Worm (Caenorhabditis elegans) whole organism, L4 larva: Measurements from ENCODE around the gene F15A4.10.

Source experiments
- F26F4.8 ChIP-seq: fragments of 200-800 bp; sonication (Bioruptor generic); conservative IDR thresholded peaks from 2 replicates; pipeline ENCODE4 v1.3.6; 2022; ENCODE audit warnings: missing genetic modification characterization, missing compliant biosample characterization
- F37D6.2 ChIP-seq: sonication (generic microtip); optimal IDR thresholded peaks from 2 replicates; lab custom pipeline; 2016; ENCODE audit warnings: mild to moderate bottlenecking, missing genetic modification characterization, missing compliant biosample characterization
- F44E2.7 ChIP-seq: fragments of 200-800 bp; sonication (Bioruptor generic); IDR thresholded peaks from 2 replicates; pipeline ENCODE4 v2.1.2; 2022; ENCODE audit warnings: missing genetic modification characterization, missing compliant biosample characterization
- F49E8.2 ChIP-seq: sonication (generic microtip); optimal IDR thresholded peaks from 2 replicates; lab custom pipeline; 2016; ENCODE audit warnings: missing compliant biosample characterization, mild to moderate bottlenecking, missing genetic modification characterization, borderline replicate concordance
- R02D3.7 ChIP-seq: fragments of 150-350 bp; sonication (generic microtip); optimal IDR thresholded peaks from 3 replicates; lab custom pipeline; 2014; ENCODE audit warnings: missing biosample characterization, missing genetic modification characterization
- Y105C5A.15 ChIP-seq: fragments of 200-800 bp; sonication (Bioruptor generic); IDR thresholded peaks from 2 replicates; pipeline ENCODE4 v1.3.6; 2022; ENCODE audit warnings: missing genetic modification characterization, missing compliant biosample characterization
- Y5F2A.4 ChIP-seq: fragments of 200-800 bp; sonication (Bioruptor generic); optimal IDR thresholded peaks from 2 replicates; lab custom pipeline; 2018; ENCODE audit warnings: mild to moderate bottlenecking, missing genetic modification characterization, missing compliant biosample characterization
- ZK337.2 ChIP-seq: fragments of 200-800 bp; sonication (Bioruptor generic); IDR thresholded peaks from 2 replicates; pipeline ENCODE4 v1.3.6; 2022; ENCODE audit warnings: missing genetic modification reagents, missing genetic modification characterization, missing compliant biosample characterization
- aha-1 ChIP-seq: fragments of 150-350 bp; peaks from one replicate; lab custom pipeline; 2014; ENCODE audit warnings: missing biosample characterization, missing genetic modification characterization
- attf-4 ChIP-seq: sonication (generic microtip); optimal IDR thresholded peaks from 3 replicates; lab custom pipeline; 2017; ENCODE audit warnings: missing biosample characterization, missing genetic modification characterization
- ceh-44 ChIP-seq: fragments of 200-800 bp; sonication (Bioruptor generic); IDR thresholded peaks from 2 replicates; pipeline ENCODE4 v1.3.6; 2022; ENCODE audit warnings: missing genetic modification reagents, missing genetic modification characterization, missing compliant biosample characterization
- ceh-62 ChIP-seq: sonication (generic microtip); optimal IDR thresholded peaks from 2 replicates; lab custom pipeline; 2017; ENCODE audit warnings: missing biosample characterization, missing genetic modification characterization
- ceh-82 ChIP-seq: sonication (generic microtip); optimal IDR thresholded peaks from 2 replicates; lab custom pipeline; 2017; ENCODE audit warnings: missing biosample characterization, missing genetic modification characterization
- ces-1 ChIP-seq: fragments of 150-350 bp; sonication (generic microtip); optimal IDR thresholded peaks from 4 replicates; lab custom pipeline; 2014; ENCODE audit warnings: missing biosample characterization, missing genetic modification reagents, missing genetic modification characterization
- ctbp-1 ChIP-seq: fragments of 200-800 bp; sonication (Bioruptor generic); IDR thresholded peaks from 2 replicates; pipeline ENCODE4 v1.3.6; 2022; ENCODE audit warnings: missing genetic modification reagents, missing genetic modification characterization, missing compliant biosample characterization
- daf-12 ChIP-seq: fragments of 150-350 bp; optimal IDR thresholded peaks from 2 replicates; lab custom pipeline; 2014; ENCODE audit warnings: missing biosample characterization, missing genetic modification reagents, missing genetic modification characterization
- daf-19 ChIP-seq: fragments of 200-800 bp; sonication (Bioruptor generic); conservative IDR thresholded peaks from 2 replicates; pipeline ENCODE4 v1.3.6; 2022; ENCODE audit warnings: missing genetic modification characterization, missing compliant biosample characterization
- dpl-1 ChIP-seq: fragments of 150-350 bp; optimal IDR thresholded peaks from 2 replicates; lab custom pipeline; 2014; ENCODE audit warnings: missing biosample characterization, missing genetic modification reagents, missing genetic modification characterization
- fkh-10 ChIP-seq: fragments of 150-350 bp; optimal IDR thresholded peaks from 2 replicates; lab custom pipeline; 2014; ENCODE audit warnings: missing biosample characterization, missing genetic modification reagents, missing genetic modification characterization
- gei-8 ChIP-seq: fragments of 200-800 bp; sonication (Bioruptor generic); optimal IDR thresholded peaks from 2 replicates; lab custom pipeline; 2018; ENCODE audit warnings: mild to moderate bottlenecking, missing genetic modification characterization, missing compliant biosample characterization
- hif-1 ChIP-seq, 2 experiments: sonication (generic microtip); optimal IDR thresholded peaks; 2 replicates each; lab custom pipeline; 2016 to 2017; ENCODE audit warnings: missing compliant biosample characterization in 2 of 2, missing genetic modification characterization in 2 of 2, missing genetic modification reagents in 2 of 2, missing genotype in 2 of 2, mild to moderate bottlenecking in 1 of 2
- hlh-11 ChIP-seq: fragments of 200-800 bp; sonication (Bioruptor generic); optimal IDR thresholded peaks from 2 replicates; lab custom pipeline; 2018; ENCODE audit warnings: mild to moderate bottlenecking, missing genetic modification characterization, missing compliant biosample characterization
- lin-13 ChIP-seq: fragments of 150-350 bp; optimal IDR thresholded peaks from 2 replicates; lab custom pipeline; 2014; ENCODE audit warnings: missing biosample characterization, missing genetic modification reagents, missing genetic modification characterization
- lin-15B ChIP-seq: fragments of 150-350 bp; sonication (generic microtip); optimal IDR thresholded peaks from 3 replicates; lab custom pipeline; 2014; ENCODE audit warnings: missing biosample characterization, missing genetic modification characterization
- lin-29 ChIP-seq: fragments of 200-800 bp; sonication (Bioruptor generic); IDR thresholded peaks from 2 replicates; pipeline ENCODE4 v1.3.6; 2022; ENCODE audit warnings: missing genetic modification reagents, missing genetic modification characterization, missing compliant biosample characterization
- lin-39 ChIP-seq: fragments of 150-350 bp; optimal IDR thresholded peaks from 2 replicates; lab custom pipeline; 2014; ENCODE audit warnings: missing biosample characterization, missing genetic modification reagents, missing genetic modification characterization
- lir-3 ChIP-seq: sonication (generic microtip); optimal IDR thresholded peaks from 2 replicates; lab custom pipeline; 2016; ENCODE audit warnings: mild to moderate bottlenecking, missing genetic modification characterization, missing compliant biosample characterization
- madf-5 ChIP-seq, 2 experiments: fragments of 200-800 bp; sonication (Bioruptor generic); IDR thresholded peaks; 2 replicates each; pipeline ENCODE4 v1.3.6; 2022; ENCODE audit warnings: missing compliant biosample characterization in 2 of 2, missing genetic modification characterization in 2 of 2
- nhr-102 ChIP-seq: sonication (generic microtip); optimal IDR thresholded peaks from 2 replicates; lab custom pipeline; 2016; ENCODE audit warnings: mild to moderate bottlenecking, missing genetic modification characterization, moderate library complexity, missing compliant biosample characterization
- nhr-11 ChIP-seq: fragments of 150-350 bp; optimal IDR thresholded peaks from 2 replicates; lab custom pipeline; 2014; ENCODE audit warnings: missing biosample characterization, missing genetic modification characterization
- nhr-111 ChIP-seq: fragments of 200-800 bp; sonication (Bioruptor generic); optimal IDR thresholded peaks from 2 replicates; lab custom pipeline; 2018; ENCODE audit warnings: mild to moderate bottlenecking, missing genetic modification characterization, missing compliant biosample characterization
- nhr-237 ChIP-seq: sonication (generic microtip); optimal IDR thresholded peaks from 2 replicates; lab custom pipeline; 2017; ENCODE audit warnings: missing biosample characterization, missing genetic modification characterization
- nhr-48 ChIP-seq: sonication (generic microtip); optimal IDR thresholded peaks from 2 replicates; lab custom pipeline; 2016; ENCODE audit warnings: mild to moderate bottlenecking, missing genetic modification characterization, missing compliant biosample characterization
- pha-4 ChIP-seq, 2 experiments: fragments of 150-350 bp in 1 of 2; fragments of 200-800 bp in 1 of 2; sonication (Bioruptor generic) in 1 of 2; IDR thresholded peaks in 1 of 2; optimal IDR thresholded peaks in 1 of 2; 2 replicates each; pipeline versions ENCODE4 v1.3.6 to Lab custom; 2014 to 2022; ENCODE audit warnings: missing genetic modification characterization in 2 of 2, missing genetic modification reagents in 2 of 2, missing biosample characterization in 1 of 2, missing compliant biosample characterization in 1 of 2
- sdz-12 ChIP-seq: fragments of 200-800 bp; sonication (Bioruptor generic); optimal IDR thresholded peaks from 2 replicates; lab custom pipeline; 2018; ENCODE audit warnings: mild to moderate bottlenecking, missing genetic modification characterization, missing compliant biosample characterization
- skn-1 ChIP-seq: fragments of 150-350 bp; optimal IDR thresholded peaks from 2 replicates; lab custom pipeline; 2014; ENCODE audit warnings: missing biosample characterization, missing genetic modification characterization
- snpc-4 ChIP-seq: fragments of 150-350 bp; optimal IDR thresholded peaks from 2 replicates; lab custom pipeline; 2014; ENCODE audit warnings: missing biosample characterization, missing genetic modification characterization
- spr-1 ChIP-seq: sonication (generic microtip); optimal IDR thresholded peaks from 2 replicates; lab custom pipeline; 2016; ENCODE audit warnings: mild to moderate bottlenecking, missing genetic modification characterization, missing compliant biosample characterization
- tag-97 ChIP-seq: fragments of 200-800 bp; sonication (Bioruptor generic); IDR thresholded peaks from 2 replicates; pipeline ENCODE4 v1.3.6; 2022; ENCODE audit warnings: missing genetic modification characterization, missing compliant biosample characterization
- tra-1 ChIP-seq: fragments of 200-800 bp; sonication (Bioruptor generic); IDR thresholded peaks from 2 replicates; pipeline ENCODE4 v1.3.6; 2022; ENCODE audit warnings: missing genetic modification reagents, missing genetic modification characterization, missing compliant biosample characterization
- unc-130 ChIP-seq: sonication (generic microtip); optimal IDR thresholded peaks from 2 replicates; lab custom pipeline; 2016; ENCODE audit warnings: missing genetic modification reagents, missing genetic modification characterization, missing compliant biosample characterization
- unc-62 ChIP-seq, 3 experiments: fragments of 150-350 bp in 1 of 3; sonication (generic microtip); optimal IDR thresholded peaks in 2 of 3; peaks in 1 of 3; 1 replicate in 1 of 3; 2 replicates in 2 of 3; lab custom pipeline; 2014 to 2017; ENCODE audit warnings: missing biosample characterization in 3 of 3, missing genetic modification characterization in 3 of 3, missing genetic modification reagents in 3 of 3, missing genotype in 1 of 3
- vab-7 ChIP-seq: fragments of 200-800 bp; sonication (Bioruptor generic); IDR thresholded peaks from 2 replicates; pipeline ENCODE4 v1.3.6; 2022; ENCODE audit warnings: missing genetic modification reagents, missing genetic modification characterization, missing compliant biosample characterization
- zag-1 ChIP-seq: fragments of 150-350 bp; optimal IDR thresholded peaks from 2 replicates; lab custom pipeline; 2014; ENCODE audit warnings: missing biosample characterization, missing genetic modification characterization
- zfp-2 ChIP-seq: sonication (generic microtip); optimal IDR thresholded peaks from 2 replicates; lab custom pipeline; 2016; ENCODE audit warnings: mild to moderate bottlenecking, missing genetic modification characterization, missing compliant biosample characterization
- ztf-11 ChIP-seq: fragments of 150-350 bp; optimal IDR thresholded peaks from 2 replicates; lab custom pipeline; 2014; ENCODE audit warnings: missing biosample characterization, missing genetic modification characterization

The F15A4.10 gene

ce11 chrII:12499969-12500368 lies 15.0 kb upstream of the F15A4.10 start:
- TF ChIP-seq vab-7 (GFP tag; lab: Robert Waterston, UW) = no peak
- peak; percentile 29 for TF ChIP-seq fkh-10 (GFP tag; lab: Kevin White, UChicago)
- peak in 1 of 2 experiments; percentile 37 for TF ChIP-seq hif-1 (tag; optimal IDR thresholded peaks at IDR 0.05; lab: Kevin White, UChicago)
- TF ChIP-seq ctbp-1 = 0 out of 2 replicates have a peak, but pooled peaks have one; percentile 35
- no peak for TF ChIP-seq F26F4.8 (GFP tag; lab: Robert Waterston, UW)
- peak; percentile 65 for TF ChIP-seq ces-1 (GFP tag; lab: Kevin White, UChicago)

ce11 chrII:12496981-12497380 lies 12.0 kb upstream of the F15A4.10 start, which contains the start of gene T21B4.3:
Gene T21B4.3 (minus strand): TSS chrII:12497081.
- no peak for TF ChIP-seq dpl-1 (GFP tag; lab: Kevin White, UChicago)
- TF ChIP-seq ZK337.2 (GFP tag; lab: Robert Waterston, UW) = no peak
- no peak for TF ChIP-seq snpc-4 (tag; lab: Kevin White, UChicago)
- TF ChIP-seq skn-1 (tag; lab: Kevin White, UChicago) = no peak
- TF ChIP-seq F37D6.2 = no peak
- TF ChIP-seq unc-130 = no peak
- no peak for TF ChIP-seq Y105C5A.15
- TF ChIP-seq nhr-48 (tag; lab: Kevin White, UChicago) = no peak
- no peak for TF ChIP-seq ces-1 (GFP tag; lab: Kevin White, UChicago)
- no peak for TF ChIP-seq ceh-44 (GFP tag; lab: Robert Waterston, UW)
- TF ChIP-seq hlh-11 (tag; lab: Kevin White, UChicago) = no peak
- no peak for TF ChIP-seq nhr-102 (tag; lab: Kevin White, UChicago)
- TF ChIP-seq madf-5 (GFP tag; IDR thresholded peaks at IDR 0.05; lab: Robert Waterston, UW) = no peak
- no peak for TF ChIP-seq nhr-111 (GFP tag; lab: Kevin White, UChicago)
- TF ChIP-seq nhr-11 (tag; lab: Kevin White, UChicago) = no peak
- no peak for TF ChIP-seq daf-19 (GFP tag; lab: Robert Waterston, UW)

ce11 chrII:12494556-12495131 lies 9.7 kb upstream of the F15A4.10 start, which contains the start of gene col-85:
Gene col-85 (minus strand): TSS chrII:12495095.
- TF ChIP-seq zag-1 (tag; lab: Kevin White, UChicago) = no peak
- TF ChIP-seq pha-4 (GFP tag; IDR thresholded peaks at IDR 0.05; lab: Robert Waterston, UW) = peak; percentile 95
- no peak for TF ChIP-seq pha-4 (tag; optimal IDR thresholded peaks at IDR 0.05; lab: Kevin White, UChicago)
- TF ChIP-seq zfp-2 = peak; percentile 48
- peak in 1 of 2 experiments; percentile 79 for TF ChIP-seq unc-62 (GFP tag; optimal IDR thresholded peaks at IDR 0.05 in 1 of 2; lab: Kevin White, UChicago)
- TF ChIP-seq unc-62 (tag; optimal IDR thresholded peaks at IDR 0.05; lab: Kevin White, UChicago) = no peak
- peak; percentile 79 for TF ChIP-seq spr-1 (tag; lab: Kevin White, UChicago)
- TF ChIP-seq F44E2.7 (GFP tag; lab: Robert Waterston, UW) = peak; percentile 80; the same call in 1 of the 2 replicates
- TF ChIP-seq unc-130 = peak; percentile 63
- no peak for TF ChIP-seq ceh-82
- TF ChIP-seq lin-39 (tag; lab: Kevin White, UChicago) = no peak
- peak; percentile 76 for TF ChIP-seq gei-8 (GFP tag; lab: Kevin White, UChicago)
- TF ChIP-seq tra-1 (GFP tag; lab: Robert Waterston, UW) = peak; percentile 94
- peak; percentile 94 for TF ChIP-seq aha-1
- no peak for TF ChIP-seq ceh-62 (tag; lab: Kevin White, UChicago)
- TF ChIP-seq fkh-10 (GFP tag; lab: Kevin White, UChicago) = peak; percentile 30
- TF ChIP-seq lin-13 (GFP tag; lab: Kevin White, UChicago) = peak; percentile 74
- TF ChIP-seq daf-12 (tag; lab: Kevin White, UChicago) = no peak
- TF ChIP-seq F49E8.2 (tag; lab: Kevin White, UChicago) = peak; percentile 49
- no peak for TF ChIP-seq daf-19 (GFP tag; lab: Robert Waterston, UW)
- TF ChIP-seq tag-97 (GFP tag; lab: Robert Waterston, UW) = no peak
- TF ChIP-seq attf-4 = no peak
- TF ChIP-seq madf-5 (GFP tag; IDR thresholded peaks at IDR 0.05; lab: Robert Waterston, UW) = peak; percentile 89 to 90; a peak in 3 of 4 replicates
- TF ChIP-seq Y5F2A.4 = peak; percentile 79
- no peak for TF ChIP-seq lin-15B
- TF ChIP-seq sdz-12 = no peak
- TF ChIP-seq nhr-237 (tag; lab: Kevin White, UChicago) = no peak
- TF ChIP-seq ztf-11 (tag; lab: Kevin White, UChicago) = no peak
- TF ChIP-seq R02D3.7 (tag; lab: Kevin White, UChicago) = peak; percentile 21
- peak; percentile 62 for TF ChIP-seq lir-3 (tag; lab: Kevin White, UChicago)
- peak; percentile 75 for TF ChIP-seq lin-29 (GFP tag; lab: Robert Waterston, UW)
- TF ChIP-seq nhr-48 (tag; lab: Kevin White, UChicago) = peak; percentile 67
